Worm (Caenorhabditis elegans) whole organism, L1 larva: ENCODE results near the gene F52D1.2.
A peak's percentile ranks its signal among the peaks of the same experiment; 100 is the strongest.

Experiments used
- ceh-88 ChIP-seq: fragments of 200-800 bp; sonication (Bioruptor generic); IDR thresholded peaks from 2 replicates; pipeline ENCODE4 v1.3.6; 2022; ENCODE audit warnings: missing genetic modification characterization, missing compliant biosample characterization
- dpl-1 ChIP-seq, 3 experiments: fragments of 150-350 bp in 2 of 3; sonication (generic microtip) in 1 of 3; optimal IDR thresholded peaks; 2 replicates each; lab custom pipeline; 2014 to 2017; ENCODE audit warnings: missing biosample characterization in 3 of 3, missing genetic modification characterization in 3 of 3, missing genetic modification reagents in 3 of 3
- jun-1 ChIP-seq: fragments of 150-350 bp; optimal IDR thresholded peaks from 2 replicates; lab custom pipeline; 2014; ENCODE audit warnings: missing biosample characterization, missing genetic modification reagents, missing genetic modification characterization
- mef-2 ChIP-seq: fragments of 150-350 bp; optimal IDR thresholded peaks from 2 replicates; lab custom pipeline; 2014; ENCODE audit warnings: missing biosample characterization, missing genetic modification characterization

- TF ChIP-seq mef-2 (tag; lab: Kevin White, UChicago): peak; percentile 58
- TF ChIP-seq dpl-1 (GFP tag; optimal IDR thresholded peaks at IDR 0.05; lab: Kevin White, UChicago): peak in 2 of 3 experiments; percentile 53
- peak; percentile 67 for TF ChIP-seq ceh-88 (GFP tag; lab: Robert Waterston, UW)
- TF ChIP-seq jun-1: peak; percentile 93
These were observed 39.9 kb downstream of the F52D1.2 start for ce11 chrX:410073-410572.
